Fruit fly (Drosophila melanogaster): Measurements from ENCODE around the gene CG17726.
A peak's percentile ranks its signal among the peaks of the same experiment; 100 is the strongest.

The CG17726 gene

DNA sequence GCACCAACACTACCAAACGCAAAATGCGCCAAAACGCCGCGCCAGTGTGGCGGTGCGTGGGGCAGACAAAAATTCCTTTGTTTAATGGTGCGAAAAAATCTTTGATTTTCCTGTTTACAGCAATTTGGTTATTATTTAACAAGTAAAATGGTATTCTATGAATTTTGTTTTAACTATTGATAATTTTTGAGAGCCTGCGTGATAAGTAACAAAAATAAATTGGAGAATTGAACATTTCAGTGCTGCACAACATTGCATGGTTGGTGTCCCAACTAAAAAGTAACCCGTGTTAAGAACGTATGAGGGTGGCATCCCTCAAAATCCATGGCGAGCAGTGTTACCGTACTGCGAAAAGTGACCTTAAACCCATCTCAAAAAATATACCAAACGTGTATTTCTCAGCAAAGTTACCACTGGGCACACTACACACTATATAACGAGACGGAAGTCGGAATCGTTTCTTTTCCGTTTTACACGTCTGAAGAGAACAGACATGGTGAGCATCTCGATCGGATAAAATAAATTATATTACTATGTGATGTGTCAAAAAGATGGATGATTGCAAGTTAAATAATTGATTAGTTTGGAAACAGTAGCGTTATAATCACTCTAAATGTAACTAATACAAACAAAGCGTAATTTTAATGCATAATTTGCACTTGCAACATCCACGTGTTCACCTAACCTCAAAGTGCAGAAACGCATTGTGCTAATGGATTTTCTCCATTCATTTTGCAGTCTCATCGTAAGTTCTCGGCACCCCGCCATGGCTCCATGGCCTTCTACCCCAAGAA is 4.9 kb upstream of the CG17726 start, which contains the start of the genes CG6693 and RpL3:
Gene CG6693 (minus strand): TSS at position 203 of the 794 bp plus-strand sequence.
Gene RpL3 (plus strand): TSS at position 458 of the 794 bp plus-strand sequence.
- TF ChIP-seq cnc (optimal IDR thresholded peaks at IDR 0.05) (peak in 1 of 2 experiments; percentile 46), CG33017 (tag; optimal IDR thresholded peaks at IDR 0.05) (peak; percentile 90), Crg-1 (GFP tag; optimal IDR thresholded peaks at IDR 0.05) (peak; percentile 78), Mnt (GFP tag; optimal IDR thresholded peaks at IDR 0.05) (peak; percentile 97), CG5204 (GFP tag; optimal IDR thresholded peaks at IDR 0.05) (no peak), CG12768 (GFP tag; optimal IDR thresholded peaks at IDR 0.05) (peak; percentile 85), ovo (GFP tag; optimal IDR thresholded peaks at IDR 0.05) (peak; percentile 39), CG1620 (GFP tag; optimal IDR thresholded peaks at IDR 0.05) (peak; percentile 73), CG11617 (GFP tag; optimal IDR thresholded peaks at IDR 0.05) (peak; percentile 84), pad (GFP tag; optimal IDR thresholded peaks at IDR 0.05) (peak; percentile 73), CG7045 (GFP tag; optimal IDR thresholded peaks at IDR 0.05) (peak; percentile 69), cic (GFP tag; optimal IDR thresholded peaks at IDR 0.05) (peak; percentile 75), CG7101 (tag; optimal IDR thresholded peaks at IDR 0.05) (peak; percentile 91), toe (GFP tag; optimal IDR thresholded peaks at IDR 0.05) (peak; percentile 68), Clk (GFP tag; optimal IDR thresholded peaks at IDR 0.05) (peak; percentile 54), CG14711 (tag; optimal IDR thresholded peaks at IDR 0.05) (peak; percentile 57), kay (GFP tag; ENCODE audit: borderline replicate concordance) (no peak), Hr96 (GFP tag; optimal IDR thresholded peaks at IDR 0.05) (peak; percentile 81), bab1 (GFP tag; optimal IDR thresholded peaks at IDR 0.05) (peak; percentile 87), tj (GFP tag; optimal IDR thresholded peaks at IDR 0.05) (peak; percentile 56)

DNA sequence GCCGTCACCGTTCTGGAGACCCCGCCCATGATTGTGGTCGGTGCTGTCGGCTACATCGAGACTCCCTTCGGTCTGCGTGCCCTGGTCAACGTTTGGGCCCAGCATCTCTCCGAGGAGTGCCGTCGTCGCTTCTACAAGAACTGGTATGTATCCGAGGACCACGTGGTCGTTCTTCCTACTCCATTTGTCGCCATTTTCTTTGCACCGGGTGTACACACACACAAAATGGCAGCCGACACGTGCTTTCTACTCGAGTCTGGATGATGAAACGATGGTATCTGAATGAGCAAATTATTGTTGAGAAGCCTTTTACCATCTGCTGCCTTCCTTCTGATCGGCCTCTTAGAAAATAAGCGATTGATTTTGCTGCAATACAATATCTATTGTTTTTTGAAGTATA is 4.0 kb upstream of the CG17726 start:
- TF ChIP-seq Mnt (GFP tag; optimal IDR thresholded peaks at IDR 0.05) (peak; percentile 3), CG7045 (GFP tag; optimal IDR thresholded peaks at IDR 0.05) (no peak)

DNA sequence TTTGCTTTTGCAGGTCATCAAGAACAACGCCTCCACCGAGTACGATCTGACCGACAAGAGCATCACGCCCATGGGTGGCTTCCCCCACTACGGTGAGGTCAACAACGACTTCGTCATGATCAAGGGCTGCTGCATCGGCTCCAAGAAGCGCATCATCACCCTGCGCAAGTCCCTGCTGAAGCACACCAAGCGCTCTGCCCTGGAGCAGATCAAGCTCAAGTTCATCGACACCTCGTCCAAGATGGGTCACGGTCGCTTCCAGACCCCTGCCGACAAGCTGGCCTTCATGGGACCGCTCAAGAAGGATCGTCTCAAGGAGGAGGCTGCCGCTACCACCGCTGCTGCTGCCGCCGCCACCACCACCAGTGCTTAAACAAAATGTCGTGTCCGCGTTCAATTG is 2.1 kb upstream of the CG17726 start:
- TF ChIP-seq CG5204 (GFP tag; optimal IDR thresholded peaks at IDR 0.05) (no peak), kay (GFP tag; ENCODE audit: borderline replicate concordance) (no peak), tj (GFP tag; optimal IDR thresholded peaks at IDR 0.05) (no peak), CG1620 (GFP tag; optimal IDR thresholded peaks at IDR 0.05) (no peak), pad (GFP tag; optimal IDR thresholded peaks at IDR 0.05) (no peak), CG12768 (GFP tag; optimal IDR thresholded peaks at IDR 0.05) (no peak), ovo (GFP tag; optimal IDR thresholded peaks at IDR 0.05) (no peak), CG11617 (GFP tag; optimal IDR thresholded peaks at IDR 0.05) (no peak), Crg-1 (GFP tag; optimal IDR thresholded peaks at IDR 0.05) (no peak), bab1 (GFP tag; optimal IDR thresholded peaks at IDR 0.05) (no peak), toe (GFP tag; optimal IDR thresholded peaks at IDR 0.05) (no peak)

DNA sequence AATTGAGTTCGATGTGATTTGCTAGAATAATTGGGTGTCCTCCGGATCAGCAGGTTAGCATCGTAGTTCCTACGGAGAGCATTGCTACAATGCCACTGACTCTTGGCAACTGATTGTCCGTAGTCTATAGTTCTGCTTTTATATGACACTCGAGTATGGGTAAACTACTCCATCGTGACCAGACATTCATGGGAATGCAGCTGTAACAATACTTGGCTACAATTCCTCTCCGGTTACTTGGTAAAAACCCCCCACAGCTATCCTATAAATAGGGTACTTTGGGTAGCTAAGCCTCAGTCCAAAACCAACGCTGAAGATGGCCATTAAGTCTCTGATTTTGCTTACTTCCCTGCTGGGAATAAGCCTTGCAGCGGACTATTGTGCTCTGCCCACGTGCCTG is 1.3 kb upstream of the CG17726 start, which contains the start of gene scpr-C:
Gene scpr-C (plus strand): TSS at position 301 of the 400 bp plus-strand sequence.
- TF ChIP-seq CG7045 (GFP tag; optimal IDR thresholded peaks at IDR 0.05) (no peak), Clk (GFP tag; optimal IDR thresholded peaks at IDR 0.05) (no peak), CG7101 (tag; optimal IDR thresholded peaks at IDR 0.05) (no peak), cic (GFP tag; optimal IDR thresholded peaks at IDR 0.05) (no peak), toe (GFP tag; optimal IDR thresholded peaks at IDR 0.05) (no peak), CG33017 (tag; optimal IDR thresholded peaks at IDR 0.05) (no peak), CG11617 (GFP tag; optimal IDR thresholded peaks at IDR 0.05) (no peak), CG5204 (GFP tag; optimal IDR thresholded peaks at IDR 0.05) (no peak), CG1620 (GFP tag; optimal IDR thresholded peaks at IDR 0.05) (no peak), ovo (GFP tag; optimal IDR thresholded peaks at IDR 0.05) (no peak), pad (GFP tag; optimal IDR thresholded peaks at IDR 0.05) (no peak), kay (GFP tag; ENCODE audit: borderline replicate concordance) (no peak), Mnt (GFP tag; optimal IDR thresholded peaks at IDR 0.05) (no peak), CG12768 (GFP tag; optimal IDR thresholded peaks at IDR 0.05) (no peak), cnc (optimal IDR thresholded peaks at IDR 0.05) (no peak), CG14711 (tag; optimal IDR thresholded peaks at IDR 0.05) (no peak)

DNA sequence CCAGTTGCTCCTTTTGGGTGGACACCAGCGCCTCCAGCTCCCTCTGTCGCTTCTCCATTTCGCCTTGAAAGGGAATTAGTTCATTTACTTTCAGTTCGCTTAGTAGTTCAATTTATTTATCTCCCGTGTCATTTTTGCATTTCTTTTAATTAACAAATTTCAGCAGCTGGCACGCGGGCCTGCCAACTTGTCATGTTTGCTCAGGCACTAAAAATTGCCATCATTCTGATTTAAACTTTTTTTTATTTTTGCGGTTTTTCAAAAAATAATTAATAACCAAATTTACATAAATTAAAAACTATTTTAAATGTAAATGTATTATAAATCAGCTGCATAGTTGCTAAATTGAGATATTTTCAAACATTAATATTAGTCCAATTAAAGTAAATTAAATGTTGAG is 3.8 kb downstream of the CG17726 start, which contains the start of gene GCC88:
Gene GCC88 (minus strand): TSS at position 209 of the 400 bp plus-strand sequence.
- TF ChIP-seq kay (GFP tag; ENCODE audit: borderline replicate concordance) (no peak), pad (GFP tag; optimal IDR thresholded peaks at IDR 0.05) (no peak), CG1620 (GFP tag; optimal IDR thresholded peaks at IDR 0.05) (no peak), tj (GFP tag; optimal IDR thresholded peaks at IDR 0.05) (no peak), CG7101 (tag; optimal IDR thresholded peaks at IDR 0.05) (no peak), Clk (GFP tag; optimal IDR thresholded peaks at IDR 0.05) (no peak), Hr96 (GFP tag; optimal IDR thresholded peaks at IDR 0.05) (no peak), toe (GFP tag; optimal IDR thresholded peaks at IDR 0.05) (no peak), CG7045 (GFP tag; optimal IDR thresholded peaks at IDR 0.05) (no peak), cnc (optimal IDR thresholded peaks at IDR 0.05) (no peak), CG33017 (tag; optimal IDR thresholded peaks at IDR 0.05) (no peak), CG5204 (GFP tag; optimal IDR thresholded peaks at IDR 0.05) (no peak)

DNA sequence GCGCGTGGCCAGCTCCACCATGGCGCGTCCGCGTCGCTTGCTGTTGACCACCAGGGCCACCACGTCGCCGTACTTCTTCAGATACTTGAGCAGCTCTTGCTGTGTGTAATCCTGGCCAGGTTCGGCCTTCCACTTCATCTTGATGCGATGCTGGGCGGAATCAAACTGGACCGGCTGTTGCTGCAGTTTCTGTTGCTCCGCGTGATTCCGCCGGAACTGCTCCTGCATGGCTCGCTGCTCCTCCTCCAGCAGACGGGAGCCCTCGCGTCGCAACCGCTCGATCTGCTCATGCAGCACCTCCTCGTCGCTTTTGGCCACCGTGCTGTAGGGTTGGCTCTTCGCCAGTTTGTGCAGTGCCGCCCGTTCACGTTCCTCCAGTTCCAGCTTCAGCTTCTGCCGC is 4.5 kb downstream of the CG17726 start:
- no peak for TF ChIP-seq cic (GFP tag; optimal IDR thresholded peaks at IDR 0.05)
- no peak for TF ChIP-seq Hr96 (GFP tag; optimal IDR thresholded peaks at IDR 0.05)
- TF ChIP-seq CG33017 (tag; optimal IDR thresholded peaks at IDR 0.05) = no peak
- no peak for TF ChIP-seq kay (GFP tag; ENCODE audit: borderline replicate concordance)
- TF ChIP-seq CG12768 (GFP tag; optimal IDR thresholded peaks at IDR 0.05) = no peak
- TF ChIP-seq cnc (optimal IDR thresholded peaks at IDR 0.05) = no peak
- TF ChIP-seq CG5204 (GFP tag; optimal IDR thresholded peaks at IDR 0.05) = no peak
- no peak for TF ChIP-seq bab1 (GFP tag; optimal IDR thresholded peaks at IDR 0.05)
- no peak for TF ChIP-seq CG1620 (GFP tag; optimal IDR thresholded peaks at IDR 0.05)
- no peak for TF ChIP-seq CG11617 (GFP tag; optimal IDR thresholded peaks at IDR 0.05)
- TF ChIP-seq Clk (GFP tag; optimal IDR thresholded peaks at IDR 0.05) = no peak

All from whole organism, adult.